Worm (Caenorhabditis elegans) whole organism, L1 larva: ENCODE data around the gene aakb-1.

Experiments used
- Y116A8C.19 ChIP-seq: sonication (generic microtip); optimal IDR thresholded peaks from 2 replicates; lab custom pipeline; 2016; ENCODE audit warnings: missing compliant biosample characterization, missing genetic modification characterization, borderline replicate concordance
- ceh-63 ChIP-seq: fragments of 200-800 bp; sonication (Bioruptor generic); optimal IDR thresholded peaks from 2 replicates; lab custom pipeline; 2018; ENCODE audit warnings: mild to moderate bottlenecking, missing genetic modification characterization, missing compliant biosample characterization
- ceh-88 ChIP-seq: fragments of 200-800 bp; sonication (Bioruptor generic); IDR thresholded peaks from 2 replicates; pipeline ENCODE4 v1.3.6; 2022; ENCODE audit warnings: missing genetic modification characterization, missing compliant biosample characterization
- ceh-90 ChIP-seq: sonication (generic microtip); optimal IDR thresholded peaks from 2 replicates; lab custom pipeline; 2016; ENCODE audit warnings: missing genetic modification characterization, missing compliant biosample characterization
- fkh-10 ChIP-seq: sonication (generic microtip); optimal IDR thresholded peaks from 2 replicates; lab custom pipeline; 2017; ENCODE audit warnings: missing biosample characterization, missing genetic modification reagents, missing genetic modification characterization
- lin-15B ChIP-seq: fragments of 150-350 bp; sonication (generic microtip); optimal IDR thresholded peaks from 3 replicates; lab custom pipeline; 2014; ENCODE audit warnings: missing biosample characterization, missing genetic modification characterization
- nhr-76 ChIP-seq: sonication (generic microtip); optimal IDR thresholded peaks from 2 replicates; lab custom pipeline; 2017; ENCODE audit warnings: missing biosample characterization, missing genetic modification characterization
- nhr-77 ChIP-seq: fragments of 150-350 bp; optimal IDR thresholded peaks from 2 replicates; lab custom pipeline; 2014; ENCODE audit warnings: missing biosample characterization, missing genetic modification characterization
- sptf-1 ChIP-seq: fragments of 150-350 bp; optimal IDR thresholded peaks from 2 replicates; lab custom pipeline; 2014; ENCODE audit warnings: missing biosample characterization, missing genetic modification characterization
- unc-62 ChIP-seq: fragments of 150-350 bp; optimal IDR thresholded peaks from 2 replicates; lab custom pipeline; 2014; ENCODE audit warnings: missing biosample characterization, missing genetic modification reagents, missing genetic modification characterization
- zag-1 ChIP-seq: fragments of 150-350 bp; optimal IDR thresholded peaks from 2 replicates; lab custom pipeline; 2014; ENCODE audit warnings: missing biosample characterization, missing genetic modification characterization

DNA sequence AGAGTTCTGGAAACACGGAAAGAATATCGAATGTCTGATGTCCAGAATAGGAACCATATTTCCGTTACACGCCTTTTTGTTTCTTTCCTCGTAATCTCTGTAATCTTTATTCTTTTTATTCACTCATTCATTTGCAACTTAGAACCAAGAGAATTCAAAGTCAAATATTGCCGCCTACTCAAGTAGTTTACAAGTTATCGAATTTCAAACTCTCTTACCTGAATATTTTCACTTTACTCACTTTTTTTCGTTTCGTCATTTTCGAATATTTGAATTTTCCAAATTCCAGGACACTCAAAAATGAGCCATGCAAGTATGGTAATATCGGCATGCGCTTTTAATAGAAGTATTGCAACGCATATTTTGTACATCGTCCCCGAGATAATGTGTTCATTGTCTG, 31.2 kb upstream of the aakb-1 start, which contains the start of gene K11E4.6:
- TF ChIP-seq unc-62 (GFP tag; lab: Kevin White, UChicago) (no peak), zag-1 (tag; lab: Kevin White, UChicago) (no peak), ceh-63 (GFP tag; lab: Kevin White, UChicago) (no peak), Y116A8C.19 (tag; lab: Kevin White, UChicago) (no peak), ceh-88 (GFP tag; lab: Robert Waterston, UW) (no peak), sptf-1 (tag; lab: Kevin White, UChicago) (no peak), nhr-76 (tag; lab: Kevin White, UChicago) (no peak), fkh-10 (GFP tag; lab: Kevin White, UChicago) (no peak), nhr-77 (tag; lab: Kevin White, UChicago) (no peak), lin-15B (tag; lab: Kevin White, UChicago) (no peak), ceh-90 (tag; lab: Kevin White, UChicago) (no peak)
